Worm (Caenorhabditis elegans) whole organism, L1 larva: ENCODE results near the gene W02H3.1.

Source experiments
- C34B4.2 ChIP-seq: sonication (generic microtip); optimal IDR thresholded peaks from 2 replicates; lab custom pipeline; 2017; ENCODE audit warnings: mild to moderate bottlenecking, missing genetic modification characterization, missing compliant biosample characterization
- Y116A8C.19 ChIP-seq: sonication (generic microtip); optimal IDR thresholded peaks from 2 replicates; lab custom pipeline; 2016; ENCODE audit warnings: missing compliant biosample characterization, missing genetic modification characterization, borderline replicate concordance
- blmp-1 ChIP-seq: fragments of 150-350 bp; optimal IDR thresholded peaks from 2 replicates; lab custom pipeline; 2014; ENCODE audit warnings: missing biosample characterization, missing genetic modification characterization
- ces-1 ChIP-seq: fragments of 150-350 bp; optimal IDR thresholded peaks from 2 replicates; lab custom pipeline; 2014; ENCODE audit warnings: missing biosample characterization, missing genetic modification reagents, missing genetic modification characterization
- efl-3 ChIP-seq: fragments of 200-800 bp; sonication (Bioruptor generic); optimal IDR thresholded peaks from 2 replicates; lab custom pipeline; 2018; ENCODE audit warnings: mild to moderate bottlenecking, missing genetic modification characterization, missing compliant biosample characterization
- elt-2 ChIP-seq: sonication (generic microtip); optimal IDR thresholded peaks from 2 replicates; lab custom pipeline; 2016; ENCODE audit warnings: missing genetic modification characterization, mild to moderate bottlenecking, inconsistent platforms, missing compliant biosample characterization, missing genetic modification reagents
- elt-3 ChIP-seq, 6 experiments: fragments of 150-350 bp in 1 of 6; sonication (generic microtip); optimal IDR thresholded peaks; 2 replicates each; lab custom pipeline; 2017 to 2018; ENCODE audit warnings: missing biosample characterization in 6 of 6, missing genetic modification characterization in 6 of 6, inconsistent platforms in 1 of 6
- ets-5 ChIP-seq: fragments of 200-800 bp; sonication (Bioruptor generic); IDR thresholded peaks from 2 replicates; pipeline ENCODE4 v1.3.6; 2022; ENCODE audit warnings: missing genetic modification characterization, missing compliant biosample characterization
- fkh-8 ChIP-seq: sonication (generic microtip); optimal IDR thresholded peaks from 2 replicates; lab custom pipeline; 2016; ENCODE audit warnings: mild to moderate bottlenecking, missing genetic modification characterization, missing compliant biosample characterization
- grh-1 ChIP-seq: fragments of 200-800 bp; sonication (Bioruptor generic); IDR thresholded peaks from 2 replicates; pipeline ENCODE4 v1.3.6; 2022; ENCODE audit warnings: missing genetic modification reagents, missing genetic modification characterization, missing compliant biosample characterization
- irx-1 ChIP-seq: sonication (generic microtip); optimal IDR thresholded peaks from 2 replicates; lab custom pipeline; 2016; ENCODE audit warnings: missing genetic modification characterization, missing compliant biosample characterization
- isw-1 ChIP-seq: fragments of 200-800 bp; sonication (Bioruptor generic); IDR thresholded peaks from 2 replicates; pipeline ENCODE4 v1.3.6; 2022; ENCODE audit warnings: missing genetic modification characterization, missing compliant biosample characterization
- lin-14 ChIP-seq: fragments of 200-800 bp; sonication (Bioruptor generic); optimal IDR thresholded peaks from 2 replicates; lab custom pipeline; 2018; ENCODE audit warnings: mild to moderate bottlenecking, missing genetic modification characterization, moderate library complexity, missing compliant biosample characterization
- lin-35 ChIP-seq, 2 experiments: fragments of 150-350 bp; optimal IDR thresholded peaks; 2 replicates each; lab custom pipeline; 2014; ENCODE audit warnings: missing biosample characterization in 2 of 2, missing genetic modification characterization in 2 of 2, missing genetic modification reagents in 2 of 2
- lsy-2 ChIP-seq, 2 experiments: fragments of 150-350 bp; optimal IDR thresholded peaks; 2 replicates each; lab custom pipeline; 2014; ENCODE audit warnings: missing biosample characterization in 2 of 2, missing genetic modification characterization in 2 of 2
- mab-9 ChIP-seq: fragments of 200-800 bp; sonication (Bioruptor generic); IDR thresholded peaks from 2 replicates; pipeline ENCODE4 v1.3.6; 2022; ENCODE audit warnings: missing genetic modification reagents, missing genetic modification characterization, missing compliant biosample characterization
- mep-1 ChIP-seq: fragments of 150-350 bp; optimal IDR thresholded peaks from 2 replicates; lab custom pipeline; 2014; ENCODE audit warnings: missing biosample characterization, missing genetic modification characterization
- nhr-12 ChIP-seq: sonication (generic microtip); optimal IDR thresholded peaks from 2 replicates; lab custom pipeline; 2017; ENCODE audit warnings: missing biosample characterization, missing genetic modification characterization
- nhr-20 ChIP-seq: sonication (generic microtip); optimal IDR thresholded peaks from 2 replicates; lab custom pipeline; 2016; ENCODE audit warnings: mild to moderate bottlenecking, missing genetic modification characterization, missing compliant biosample characterization
- nhr-237 ChIP-seq: fragments of 150-350 bp; optimal IDR thresholded peaks from 2 replicates; lab custom pipeline; 2014; ENCODE audit warnings: missing biosample characterization, missing genetic modification characterization
- nhr-71 ChIP-seq: sonication (generic microtip); optimal IDR thresholded peaks from 2 replicates; lab custom pipeline; 2016; ENCODE audit warnings: mild to moderate bottlenecking, missing genetic modification characterization, moderate library complexity, missing compliant biosample characterization
- nhr-76 ChIP-seq: sonication (generic microtip); optimal IDR thresholded peaks from 2 replicates; lab custom pipeline; 2017; ENCODE audit warnings: missing biosample characterization, missing genetic modification characterization
- nhr-84 ChIP-seq: sonication (generic microtip); optimal IDR thresholded peaks from 2 replicates; lab custom pipeline; 2017; ENCODE audit warnings: missing biosample characterization, missing genetic modification characterization
- nhr-85 ChIP-seq: sonication (generic microtip); peaks from one replicate; lab custom pipeline; 2016; ENCODE audit warnings: missing genetic modification characterization, inconsistent platforms, missing compliant biosample characterization
- pag-3 ChIP-seq: sonication (generic microtip); optimal IDR thresholded peaks from 2 replicates; lab custom pipeline; 2017; ENCODE audit warnings: missing genetic modification characterization, mild to moderate bottlenecking, missing compliant biosample characterization, antibody characterized with exemption, borderline replicate concordance; ENCODE audit not compliant: insufficient read depth
- pax-3 ChIP-seq: fragments of 200-800 bp; sonication (Bioruptor generic); optimal IDR thresholded peaks from 2 replicates; lab custom pipeline; 2018; ENCODE audit warnings: mild to moderate bottlenecking, missing genetic modification characterization, moderate library complexity, missing compliant biosample characterization
- snu-23 ChIP-seq: sonication (generic microtip); optimal IDR thresholded peaks from 2 replicates; lab custom pipeline; 2016; ENCODE audit warnings: missing genetic modification characterization, missing compliant biosample characterization
- sptf-1 ChIP-seq: fragments of 150-350 bp; optimal IDR thresholded peaks from 2 replicates; lab custom pipeline; 2014; ENCODE audit warnings: missing biosample characterization, missing genetic modification characterization
- unc-130 ChIP-seq: fragments of 150-350 bp; optimal IDR thresholded peaks from 2 replicates; lab custom pipeline; 2017; ENCODE audit warnings: missing biosample characterization, missing genetic modification characterization, inconsistent platforms
- unc-98 ChIP-seq: fragments of 200-800 bp; sonication (Bioruptor generic); IDR thresholded peaks from 2 replicates; pipeline ENCODE4 v1.3.6; 2022; ENCODE audit warnings: missing genetic modification characterization, missing compliant biosample characterization
- xbp-1 ChIP-seq: sonication (generic microtip); optimal IDR thresholded peaks from 2 replicates; lab custom pipeline; 2016; ENCODE audit warnings: missing genetic modification characterization, missing compliant biosample characterization
- zag-1 ChIP-seq: fragments of 150-350 bp; optimal IDR thresholded peaks from 2 replicates; lab custom pipeline; 2014; ENCODE audit warnings: missing biosample characterization, missing genetic modification characterization

Gene W02H3.1

DNA sequence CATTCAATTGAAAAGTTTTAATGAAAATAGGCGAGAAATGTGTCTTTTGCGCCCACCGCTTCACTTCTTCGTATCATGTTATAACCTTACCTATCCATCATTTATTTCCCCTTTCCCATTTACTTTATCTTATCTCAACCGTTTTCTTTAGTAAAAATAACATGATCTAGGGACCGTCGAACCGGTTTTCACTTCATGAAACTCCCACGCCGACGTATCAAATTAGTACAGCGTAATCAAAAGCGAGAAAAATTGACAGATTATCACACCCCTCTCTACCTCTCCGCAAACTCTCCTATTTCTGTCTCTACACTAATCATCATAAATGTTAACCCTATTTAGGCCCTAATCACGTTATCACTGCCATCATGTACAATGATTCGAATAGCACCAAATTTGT lies 31.7 kb upstream of the W02H3.1 start:
- TF ChIP-seq nhr-20 = peak; percentile 32
- TF ChIP-seq grh-1 (GFP tag; lab: Robert Waterston, UW) = peak; percentile 72
- no peak for TF ChIP-seq mab-9 (GFP tag; lab: Robert Waterston, UW)
- no peak for TF ChIP-seq pag-3 (tag; lab: Kevin White, UChicago)
- TF ChIP-seq irx-1 = no peak
- TF ChIP-seq pax-3 (tag; lab: Kevin White, UChicago) = no peak
- no peak for TF ChIP-seq Y116A8C.19 (tag; lab: Kevin White, UChicago)
- no peak for TF ChIP-seq nhr-12 (tag; lab: Kevin White, UChicago)
- no peak for TF ChIP-seq ets-5
- no peak for TF ChIP-seq zag-1
- TF ChIP-seq C34B4.2 (tag; lab: Kevin White, UChicago) = no peak
- no peak for TF ChIP-seq mep-1 (tag; lab: Kevin White, UChicago)
- TF ChIP-seq lin-14 (GFP tag; lab: Kevin White, UChicago) = peak; percentile 44
- TF ChIP-seq fkh-8 (tag; lab: Kevin White, UChicago) = no peak
- no peak for TF ChIP-seq ces-1 (GFP tag; lab: Kevin White, UChicago)
- peak; percentile 93 for TF ChIP-seq blmp-1 (tag; lab: Kevin White, UChicago)
- peak in 5 of 6 experiments; percentile 81 to 97 (median 91) for TF ChIP-seq elt-3 (tag; optimal IDR thresholded peaks at IDR 0.05; lab: Kevin White, UChicago)
- peak; percentile 32 for TF ChIP-seq nhr-71
- no peak for TF ChIP-seq xbp-1
- peak; percentile 26 for TF ChIP-seq snu-23
- no peak for TF ChIP-seq nhr-84 (tag; lab: Kevin White, UChicago)
- TF ChIP-seq sptf-1 (tag; lab: Kevin White, UChicago) = no peak
- TF ChIP-seq nhr-85 (tag; lab: Kevin White, UChicago) = peak; percentile 68
- TF ChIP-seq lin-35 (GFP tag; optimal IDR thresholded peaks at IDR 0.05; lab: Kevin White, UChicago) = peak in 1 of 2 experiments; percentile 21
- TF ChIP-seq isw-1 (GFP tag; lab: Robert Waterston, UW) = no peak
- TF ChIP-seq unc-130 (tag; lab: Kevin White, UChicago) = peak; percentile 7
- TF ChIP-seq, all 84 proteins: peak for 10

DNA sequence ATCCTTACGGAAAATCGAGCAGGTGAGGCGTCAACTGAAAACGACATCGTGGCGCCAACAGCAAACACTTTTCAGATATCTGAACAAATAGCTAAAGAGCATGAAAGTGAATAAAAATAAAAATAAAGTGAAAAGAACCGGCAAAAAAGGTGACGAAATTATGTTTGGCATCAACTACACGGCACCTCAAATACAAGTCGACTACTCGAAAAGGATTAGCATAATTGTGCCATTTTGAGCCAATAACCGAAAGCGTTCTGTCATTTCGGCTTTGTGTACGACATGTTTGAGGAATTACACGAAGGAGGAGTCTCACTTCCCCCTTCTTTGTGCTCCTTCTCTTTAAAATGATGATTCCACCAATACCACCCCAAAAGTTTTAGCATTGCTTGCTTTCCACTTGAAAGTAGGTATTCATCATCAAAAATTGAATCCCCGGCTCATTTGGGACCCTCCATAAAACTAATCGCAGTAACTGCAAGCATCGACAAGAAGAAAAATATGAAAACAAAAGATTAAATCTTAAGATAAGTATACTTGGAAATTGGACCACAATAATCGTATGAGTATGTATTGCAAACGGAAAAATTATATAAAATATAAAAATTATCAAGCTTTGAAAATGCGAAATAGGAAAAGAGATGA lies 29.6 kb upstream of the W02H3.1 start:
- 0 out of 2 replicates have a peak, but pooled peaks have one; percentile 31 for TF ChIP-seq mab-9 (GFP tag; lab: Robert Waterston, UW)
- TF ChIP-seq nhr-237 (tag; lab: Kevin White, UChicago) = no peak

DNA sequence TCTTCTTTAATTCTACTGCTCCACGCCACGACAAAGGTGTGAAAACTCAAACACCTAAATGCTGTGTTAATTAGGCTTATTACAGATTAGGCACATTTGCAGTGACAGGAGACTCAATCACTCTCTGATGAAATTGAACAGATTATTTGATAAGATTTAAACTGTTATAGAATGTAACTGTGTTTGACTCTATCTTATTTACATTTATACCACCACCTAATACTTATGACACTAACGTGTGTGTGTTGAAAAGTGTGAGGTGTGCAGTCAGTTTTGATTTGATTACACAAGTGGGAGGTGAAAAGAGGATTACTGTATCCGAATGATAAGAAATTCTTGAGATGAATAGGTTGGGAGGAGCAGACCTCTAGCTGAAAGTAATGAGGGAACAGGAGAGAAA lies 27.0 kb upstream of the W02H3.1 start:
- TF ChIP-seq elt-2 (tag; lab: Kevin White, UChicago) = peak; percentile 77
- no peak for TF ChIP-seq irx-1
- TF ChIP-seq lsy-2 (tag; optimal IDR thresholded peaks at IDR 0.05; lab: Kevin White, UChicago) = peak in 1 of 2 experiments; percentile 5

DNA sequence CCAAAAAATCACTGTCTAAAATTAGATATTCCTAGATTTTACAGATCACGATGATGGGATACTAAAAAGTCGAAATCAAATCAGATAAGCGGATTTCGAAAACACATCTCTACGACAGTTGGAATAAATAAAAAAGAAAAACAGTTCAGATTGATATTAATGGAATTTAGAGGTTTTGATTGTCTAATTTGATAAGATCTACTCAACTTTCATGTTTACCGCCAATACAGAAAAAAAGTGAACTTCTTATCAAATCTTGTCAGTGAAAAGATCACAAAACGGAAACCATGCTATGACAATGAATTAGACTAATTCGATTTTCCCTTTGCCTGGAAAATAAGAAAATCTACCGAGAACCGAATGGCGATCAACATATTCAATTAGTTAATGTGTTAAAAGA lies 21.0 kb upstream of the W02H3.1 start:
- TF ChIP-seq unc-98 (GFP tag; lab: Robert Waterston, UW) (no peak), elt-3 (tag; optimal IDR thresholded peaks at IDR 0.05; lab: Kevin White, UChicago) (peak in 2 of 6 experiments; percentile 15 to 84), blmp-1 (tag; lab: Kevin White, UChicago) (peak; percentile 72), nhr-85 (tag; lab: Kevin White, UChicago) (peak; percentile 66), efl-3 (GFP tag; lab: Kevin White, UChicago) (no peak), lin-14 (GFP tag; lab: Kevin White, UChicago) (peak; percentile 27)

DNA sequence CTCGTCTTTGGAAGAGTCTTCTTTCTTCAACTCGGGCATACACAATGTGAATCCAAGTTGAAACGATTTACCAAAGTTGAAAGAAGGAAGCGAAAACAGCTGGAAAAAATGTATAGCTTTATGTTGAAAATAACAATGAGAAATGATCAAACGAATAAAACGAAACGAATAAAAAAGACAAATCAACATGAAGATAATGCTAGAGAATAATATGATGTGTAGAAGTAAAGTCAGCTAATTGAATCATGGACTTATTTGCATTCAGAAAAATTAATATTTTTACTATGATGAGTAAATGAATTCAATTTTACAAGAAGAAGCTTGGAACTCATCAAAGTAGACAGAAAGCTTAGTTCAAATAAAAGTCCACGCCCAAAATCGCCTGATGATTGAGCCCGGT lies 20.3 kb upstream of the W02H3.1 start, which contains the start of gene alr-1:
Gene alr-1 (minus strand): TSS at position 101 of the 400 bp plus-strand sequence.
- no peak for TF ChIP-seq xbp-1
- no peak for TF ChIP-seq elt-3 (tag; optimal IDR thresholded peaks at IDR 0.05; lab: Kevin White, UChicago)
- TF ChIP-seq nhr-76 (tag; lab: Kevin White, UChicago) = no peak
